Worm (Caenorhabditis elegans) whole organism, L4 larva: ENCODE data around the gene ceh-19.

Experiments used
- F10B5.3 ChIP-seq: sonication (generic microtip); optimal IDR thresholded peaks from 2 replicates; lab custom pipeline; 2016; ENCODE audit warnings: mild to moderate bottlenecking, missing genetic modification characterization, missing compliant biosample characterization
- F49E8.2 ChIP-seq: sonication (generic microtip); optimal IDR thresholded peaks from 2 replicates; lab custom pipeline; 2016; ENCODE audit warnings: missing compliant biosample characterization, mild to moderate bottlenecking, missing genetic modification characterization, borderline replicate concordance
- R02D3.7 ChIP-seq: fragments of 150-350 bp; sonication (generic microtip); optimal IDR thresholded peaks from 3 replicates; lab custom pipeline; 2014; ENCODE audit warnings: missing biosample characterization, missing genetic modification characterization
- T26A8.4 ChIP-seq: fragments of 200-800 bp; sonication (Bioruptor generic); IDR thresholded peaks from 2 replicates; pipeline ENCODE4 v1.3.6; 2022; ENCODE audit warnings: missing genetic modification characterization, missing compliant biosample characterization
- Y105C5A.15 ChIP-seq: fragments of 200-800 bp; sonication (Bioruptor generic); IDR thresholded peaks from 2 replicates; pipeline ENCODE4 v1.3.6; 2022; ENCODE audit warnings: missing genetic modification characterization, missing compliant biosample characterization
- Y48G9A.11 ChIP-seq: fragments of 200-800 bp; sonication (Bioruptor generic); IDR thresholded peaks from 2 replicates; pipeline ENCODE4 v1.3.6; 2022; ENCODE audit warnings: missing genetic modification reagents, missing genetic modification characterization, missing compliant biosample characterization
- Y75B8A.6 ChIP-seq: fragments of 200-800 bp; sonication (Bioruptor generic); IDR thresholded peaks from 2 replicates; pipeline ENCODE4 v1.3.6; 2022; ENCODE audit warnings: missing genetic modification reagents, missing genetic modification characterization, missing compliant biosample characterization
- aly-2 ChIP-seq: sonication (generic microtip); optimal IDR thresholded peaks from 2 replicates; lab custom pipeline; 2018; ENCODE audit warnings: missing biosample characterization, missing genetic modification characterization
- arid-1 ChIP-seq: fragments of 200-800 bp; sonication (Bioruptor generic); conservative IDR thresholded peaks from 2 replicates; pipeline ENCODE4 v1.3.6; 2022; ENCODE audit warnings: missing genetic modification reagents, missing genetic modification characterization, missing compliant biosample characterization
- ceh-28 ChIP-seq: fragments of 150-350 bp; optimal IDR thresholded peaks from 2 replicates; lab custom pipeline; 2014; ENCODE audit warnings: missing biosample characterization, missing genetic modification reagents, missing genetic modification characterization
- ceh-44 ChIP-seq: fragments of 200-800 bp; sonication (Bioruptor generic); IDR thresholded peaks from 2 replicates; pipeline ENCODE4 v1.3.6; 2022; ENCODE audit warnings: missing genetic modification reagents, missing genetic modification characterization, missing compliant biosample characterization
- ceh-62 ChIP-seq: sonication (generic microtip); optimal IDR thresholded peaks from 2 replicates; lab custom pipeline; 2017; ENCODE audit warnings: missing biosample characterization, missing genetic modification characterization
- ceh-82 ChIP-seq: sonication (generic microtip); optimal IDR thresholded peaks from 2 replicates; lab custom pipeline; 2017; ENCODE audit warnings: missing biosample characterization, missing genetic modification characterization
- ctbp-1 ChIP-seq: fragments of 200-800 bp; sonication (Bioruptor generic); IDR thresholded peaks from 2 replicates; pipeline ENCODE4 v1.3.6; 2022; ENCODE audit warnings: missing genetic modification reagents, missing genetic modification characterization, missing compliant biosample characterization
- daf-16 ChIP-seq, 3 experiments: sonication (generic microtip); optimal IDR thresholded peaks; 2 replicates each; lab custom pipeline; 2016 to 2017; ENCODE audit warnings: missing genetic modification characterization in 3 of 3, missing genetic modification reagents in 3 of 3, mild to moderate bottlenecking in 2 of 3, missing compliant biosample characterization in 2 of 3, missing biosample characterization in 1 of 3, moderate library complexity in 1 of 3
- daf-19 ChIP-seq: fragments of 200-800 bp; sonication (Bioruptor generic); conservative IDR thresholded peaks from 2 replicates; pipeline ENCODE4 v1.3.6; 2022; ENCODE audit warnings: missing genetic modification characterization, missing compliant biosample characterization
- dmd-6 ChIP-seq: fragments of 200-800 bp; sonication (Bioruptor generic); IDR thresholded peaks from 2 replicates; pipeline ENCODE4 v1.3.6; 2022; ENCODE audit warnings: missing genetic modification reagents, missing genetic modification characterization, missing compliant biosample characterization
- duxl-1 ChIP-seq: sonication (generic microtip); optimal IDR thresholded peaks from 2 replicates; lab custom pipeline; 2016; ENCODE audit warnings: mild to moderate bottlenecking, missing genetic modification characterization, moderate library complexity, missing compliant biosample characterization; ENCODE audit not compliant: poor library complexity
- dve-1 ChIP-seq: sonication (generic microtip); optimal IDR thresholded peaks from 2 replicates; lab custom pipeline; 2017; ENCODE audit warnings: antibody characterized with exemption, mild to moderate bottlenecking, missing genetic modification characterization, missing compliant biosample characterization; ENCODE audit not compliant: insufficient read depth
- fos-1 ChIP-seq: fragments of 150-350 bp; optimal IDR thresholded peaks from 2 replicates; lab custom pipeline; 2014; ENCODE audit warnings: missing biosample characterization, missing genetic modification characterization
- gei-8 ChIP-seq: fragments of 200-800 bp; sonication (Bioruptor generic); optimal IDR thresholded peaks from 2 replicates; lab custom pipeline; 2018; ENCODE audit warnings: mild to moderate bottlenecking, missing genetic modification characterization, missing compliant biosample characterization
- hif-1 ChIP-seq, 2 experiments: sonication (generic microtip); optimal IDR thresholded peaks; 2 replicates each; lab custom pipeline; 2016 to 2017; ENCODE audit warnings: missing compliant biosample characterization in 2 of 2, missing genetic modification characterization in 2 of 2, missing genetic modification reagents in 2 of 2, missing genotype in 2 of 2, mild to moderate bottlenecking in 1 of 2
- hmg-1.1 ChIP-seq: fragments of 200-800 bp; sonication (Bioruptor generic); IDR thresholded peaks from 2 replicates; pipeline ENCODE4 v1.3.6; 2022; ENCODE audit warnings: missing genetic modification reagents, missing genetic modification characterization, missing compliant biosample characterization
- jun-1 ChIP-seq: fragments of 150-350 bp; optimal IDR thresholded peaks from 2 replicates; lab custom pipeline; 2014; ENCODE audit warnings: missing biosample characterization, missing genetic modification reagents, missing genetic modification characterization
- lin-13 ChIP-seq: fragments of 150-350 bp; optimal IDR thresholded peaks from 2 replicates; lab custom pipeline; 2014; ENCODE audit warnings: missing biosample characterization, missing genetic modification reagents, missing genetic modification characterization
- lin-39 ChIP-seq: fragments of 150-350 bp; optimal IDR thresholded peaks from 2 replicates; lab custom pipeline; 2014; ENCODE audit warnings: missing biosample characterization, missing genetic modification reagents, missing genetic modification characterization
- lsy-2 ChIP-seq, 2 experiments: fragments of 150-350 bp in 1 of 2; sonication (generic microtip) in 1 of 2; optimal IDR thresholded peaks; 2 replicates each; lab custom pipeline; 2014 to 2017; ENCODE audit warnings: missing biosample characterization in 2 of 2, missing genetic modification characterization in 2 of 2
- mdt-29 ChIP-seq: fragments of 200-800 bp; sonication (Bioruptor generic); IDR thresholded peaks from 2 replicates; pipeline ENCODE4 v1.3.6; 2022; ENCODE audit warnings: missing genetic modification reagents, missing genetic modification characterization, missing compliant biosample characterization
- mep-1 ChIP-seq: fragments of 150-350 bp; sonication (generic microtip); optimal IDR thresholded peaks from 3 replicates; lab custom pipeline; 2014; ENCODE audit warnings: missing biosample characterization, missing genetic modification characterization
- mxl-2 ChIP-seq: fragments of 200-800 bp; sonication (Bioruptor generic); conservative IDR thresholded peaks from 2 replicates; pipeline ENCODE4 v1.3.6; 2022; ENCODE audit warnings: missing genetic modification reagents, missing genetic modification characterization, missing compliant biosample characterization
- nhr-11 ChIP-seq: fragments of 150-350 bp; optimal IDR thresholded peaks from 2 replicates; lab custom pipeline; 2014; ENCODE audit warnings: missing biosample characterization, missing genetic modification characterization
- nhr-111 ChIP-seq: fragments of 200-800 bp; sonication (Bioruptor generic); optimal IDR thresholded peaks from 2 replicates; lab custom pipeline; 2018; ENCODE audit warnings: mild to moderate bottlenecking, missing genetic modification characterization, missing compliant biosample characterization
- nhr-25 ChIP-seq: sonication (generic microtip); optimal IDR thresholded peaks from 2 replicates; lab custom pipeline; 2017; ENCODE audit warnings: missing genetic modification characterization, mild to moderate bottlenecking, missing compliant biosample characterization, antibody characterized with exemption, moderate library complexity, borderline replicate concordance; ENCODE audit not compliant: insufficient read depth
- nhr-42 ChIP-seq: fragments of 200-800 bp; sonication (Bioruptor generic); IDR thresholded peaks from 2 replicates; pipeline ENCODE4 v1.3.6; 2022; ENCODE audit warnings: missing genetic modification characterization, missing compliant biosample characterization
- nhr-6 ChIP-seq: fragments of 150-350 bp; optimal IDR thresholded peaks from 2 replicates; lab custom pipeline; 2014; ENCODE audit warnings: missing biosample characterization, missing genetic modification characterization
- nhr-76 ChIP-seq: fragments of 150-350 bp; optimal IDR thresholded peaks from 2 replicates; lab custom pipeline; 2014; ENCODE audit warnings: missing biosample characterization, missing genetic modification characterization
- saeg-2 ChIP-seq: fragments of 200-800 bp; sonication (Bioruptor generic); IDR thresholded peaks from 2 replicates; pipeline ENCODE4 v1.3.6; 2022; ENCODE audit warnings: missing genetic modification reagents, missing genetic modification characterization, missing compliant biosample characterization
- set-16 ChIP-seq: fragments of 200-800 bp; sonication (Bioruptor generic); IDR thresholded peaks from 2 replicates; pipeline ENCODE4 v1.3.6; 2022; ENCODE audit warnings: missing genetic modification reagents, missing genetic modification characterization, missing compliant biosample characterization
- skn-1 ChIP-seq: fragments of 150-350 bp; optimal IDR thresholded peaks from 2 replicates; lab custom pipeline; 2014; ENCODE audit warnings: missing biosample characterization, missing genetic modification characterization
- snpc-4 ChIP-seq: fragments of 150-350 bp; optimal IDR thresholded peaks from 2 replicates; lab custom pipeline; 2014; ENCODE audit warnings: missing biosample characterization, missing genetic modification characterization
- spr-3 ChIP-seq: fragments of 200-800 bp; sonication (Bioruptor generic); optimal IDR thresholded peaks from 2 replicates; lab custom pipeline; 2018; ENCODE audit warnings: mild to moderate bottlenecking, missing genetic modification characterization, missing compliant biosample characterization
- unc-130 ChIP-seq: sonication (generic microtip); optimal IDR thresholded peaks from 2 replicates; lab custom pipeline; 2016; ENCODE audit warnings: missing genetic modification reagents, missing genetic modification characterization, missing compliant biosample characterization
- unc-39 ChIP-seq: sonication (generic microtip); optimal IDR thresholded peaks from 2 replicates; lab custom pipeline; 2017; ENCODE audit warnings: missing biosample characterization, missing genetic modification characterization
- unc-62 ChIP-seq, 3 experiments: fragments of 150-350 bp in 1 of 3; sonication (generic microtip); optimal IDR thresholded peaks in 2 of 3; peaks in 1 of 3; 1 replicate in 1 of 3; 2 replicates in 2 of 3; lab custom pipeline; 2014 to 2017; ENCODE audit warnings: missing biosample characterization in 3 of 3, missing genetic modification characterization in 3 of 3, missing genetic modification reagents in 3 of 3, missing genotype in 1 of 3
- zfp-2 ChIP-seq: sonication (generic microtip); optimal IDR thresholded peaks from 2 replicates; lab custom pipeline; 2016; ENCODE audit warnings: mild to moderate bottlenecking, missing genetic modification characterization, missing compliant biosample characterization
- zfp-3 ChIP-seq: fragments of 200-800 bp; sonication (Bioruptor generic); conservative IDR thresholded peaks from 2 replicates; pipeline ENCODE4 v1.3.6; 2022; ENCODE audit warnings: missing genetic modification reagents, missing genetic modification characterization, missing compliant biosample characterization
- zip-11 ChIP-seq: fragments of 200-800 bp; sonication (Bioruptor generic); IDR thresholded peaks from 2 replicates; pipeline ENCODE4 v1.3.6; 2022; ENCODE audit warnings: missing genetic modification characterization, missing compliant biosample characterization
- ztf-11 ChIP-seq: fragments of 150-350 bp; optimal IDR thresholded peaks from 2 replicates; lab custom pipeline; 2014; ENCODE audit warnings: missing biosample characterization, missing genetic modification characterization
- ztf-7 ChIP-seq: fragments of 150-350 bp; optimal IDR thresholded peaks from 2 replicates; lab custom pipeline; 2014; ENCODE audit warnings: missing biosample characterization, missing genetic modification characterization

ceh-19 gene

DNA sequence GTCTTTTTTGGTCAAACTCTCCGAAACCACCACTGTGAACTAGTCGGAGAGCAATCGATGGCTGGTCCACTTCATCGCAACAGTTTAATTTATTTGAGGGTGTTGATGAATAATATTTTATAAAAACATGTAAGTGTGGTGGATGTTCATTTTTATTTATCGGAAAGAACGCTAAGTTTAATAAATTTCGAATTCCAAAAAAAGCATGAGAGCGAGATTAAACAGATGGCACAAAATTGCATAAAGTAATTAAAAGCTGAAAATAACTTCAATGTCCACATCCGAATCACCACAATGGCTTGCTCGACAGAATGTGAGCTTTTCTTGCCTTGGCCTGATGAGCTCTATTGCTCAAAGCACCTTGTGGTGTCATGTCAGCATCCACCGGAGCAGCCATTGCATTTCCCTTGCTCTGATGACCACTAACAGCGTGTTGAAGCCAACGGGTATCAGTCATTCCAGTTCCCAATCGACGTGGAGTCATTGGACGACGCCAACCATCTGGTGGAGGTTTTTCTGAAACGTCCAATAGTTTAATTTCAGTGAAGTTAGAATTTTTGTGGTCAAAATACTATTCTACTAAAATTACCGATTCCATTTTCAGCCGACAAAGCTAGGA is 28.1 kb upstream of the ceh-19 start (continued):
- TF ChIP-seq spr-3 (GFP tag; lab: Kevin White, UChicago) (no peak), jun-1 (tag; lab: Kevin White, UChicago) (no peak), Y105C5A.15 (no peak), F49E8.2 (tag; lab: Kevin White, UChicago) (no peak), ceh-44 (GFP tag; lab: Robert Waterston, UW) (no peak), ceh-82 (no peak), nhr-42 (peak; percentile 59), unc-39 (tag; lab: Kevin White, UChicago) (no peak), F10B5.3 (tag; lab: Kevin White, UChicago) (no peak), T26A8.4 (peak; percentile 75; the same call in 1 of the 2 replicates), mxl-2 (GFP tag; lab: Robert Waterston, UW) (no peak), nhr-111 (GFP tag; lab: Kevin White, UChicago) (peak; percentile 21), ztf-11 (tag; lab: Kevin White, UChicago) (no peak), hmg-1.1 (GFP tag; lab: Robert Waterston, UW) (0 out of 2 replicates have a peak, but pooled peaks have one; percentile 32), nhr-6 (no peak), hif-1 (tag; optimal IDR thresholded peaks at IDR 0.05; lab: Kevin White, UChicago) (no peak), ceh-62 (no peak), lin-39 (tag; lab: Kevin White, UChicago) (no peak), unc-62 (GFP tag; optimal IDR thresholded peaks at IDR 0.05 in 1 of 2; lab: Kevin White, UChicago) (peak in 1 of 2 experiments; percentile 76), unc-62 (tag; optimal IDR thresholded peaks at IDR 0.05; lab: Kevin White, UChicago) (no peak), duxl-1 (tag; lab: Kevin White, UChicago) (peak; percentile 47), lsy-2 (tag; optimal IDR thresholded peaks at IDR 0.05; lab: Kevin White, UChicago) (no peak), nhr-76 (tag; lab: Kevin White, UChicago) (no peak), arid-1 (no peak; the same call in 1 of the 2 replicates), snpc-4 (tag; lab: Kevin White, UChicago) (no peak), zfp-2 (tag; lab: Kevin White, UChicago) (no peak), aly-2 (tag; lab: Kevin White, UChicago) (no peak), skn-1 (tag; lab: Kevin White, UChicago) (no peak), daf-16 (GFP tag; optimal IDR thresholded peaks at IDR 0.05; lab: Kevin White, UChicago) (peak in 1 of 2 experiments; percentile 14), daf-16 (tag; optimal IDR thresholded peaks at IDR 0.05; lab: Kevin White, UChicago) (peak; percentile 4), zip-11 (GFP tag; lab: Robert Waterston, UW) (no peak), mdt-29 (no peak), dmd-6 (GFP tag; lab: Robert Waterston, UW) (no peak), nhr-11 (tag; lab: Kevin White, UChicago) (no peak), ctbp-1 (GFP tag; lab: Robert Waterston, UW) (no peak), ceh-28 (tag; lab: Kevin White, UChicago) (no peak), R02D3.7 (tag; lab: Kevin White, UChicago) (no peak), set-16 (GFP tag; lab: Robert Waterston, UW) (no peak), fos-1 (tag; lab: Kevin White, UChicago) (no peak), saeg-2 (GFP tag; lab: Robert Waterston, UW) (no peak), nhr-25 (no peak), daf-19 (GFP tag; lab: Robert Waterston, UW) (no peak), gei-8 (no peak), Y75B8A.6 (GFP tag; lab: Robert Waterston, UW) (peak; percentile 40; the same call in 1 of the 2 replicates), zfp-3 (GFP tag; lab: Robert Waterston, UW) (peak; percentile 67; the same call in 1 of the 2 replicates), dve-1 (tag; lab: Kevin White, UChicago) (peak; percentile 35), lin-13 (GFP tag; lab: Kevin White, UChicago) (peak; percentile 19), Y48G9A.11 (no peak; the same call in 1 of the 2 replicates), ztf-7 (tag; lab: Kevin White, UChicago) (no peak), mep-1 (tag; lab: Kevin White, UChicago) (peak; percentile 38), unc-130 (GFP tag; lab: Kevin White, UChicago) (peak; percentile 25)
